Worm (Caenorhabditis elegans) whole organism, early embryonic: Measurements from ENCODE around the gene F54D5.24.

Experiments
- F13C5.2 ChIP-seq: sonication (generic microtip); optimal IDR thresholded peaks from 2 replicates; lab custom pipeline; 2017; ENCODE audit warnings: mild to moderate bottlenecking, missing genetic modification characterization, inconsistent platforms, missing compliant biosample characterization
- ceh-13 ChIP-seq: fragments of 200-800 bp; sonication (Bioruptor generic); optimal IDR thresholded peaks from 2 replicates; lab custom pipeline; 2018; ENCODE audit warnings: mild to moderate bottlenecking, missing genetic modification characterization, missing compliant biosample characterization
- flt-1 ChIP-seq: fragments of 200-800 bp; sonication (Bioruptor generic); IDR thresholded peaks from 2 replicates; pipeline ENCODE4 v1.3.6; 2022; ENCODE audit warnings: missing genetic modification characterization, missing compliant biosample characterization
- pes-1 ChIP-seq: fragments of 200-800 bp; sonication (Bioruptor generic); IDR thresholded peaks from 2 replicates; pipeline ENCODE4 v1.3.6; 2022; ENCODE audit warnings: missing genetic modification reagents, missing genetic modification characterization, missing compliant biosample characterization
- tbx-37 ChIP-seq: fragments of 200-800 bp; sonication (Bioruptor generic); conservative IDR thresholded peaks from 2 replicates; pipeline ENCODE4 v1.3.6; 2022; ENCODE audit warnings: missing genetic modification reagents, missing genetic modification characterization, missing compliant biosample characterization

ce11 chrII:11521300-11521699 is 34.4 kb upstream of the F54D5.24 start, which contains the start of gene Y62F5A.10:
- no peak for TF ChIP-seq F13C5.2 (tag; lab: Kevin White, UChicago)
- no peak for TF ChIP-seq tbx-37 (GFP tag; lab: Robert Waterston, UW)
- TF ChIP-seq pes-1 (GFP tag; lab: Robert Waterston, UW): no peak
- no peak for TF ChIP-seq flt-1 (GFP tag; lab: Robert Waterston, UW)
- no peak for TF ChIP-seq ceh-13
